Worm (Caenorhabditis elegans) whole organism, L2 larva: Measurements from ENCODE around the gene R10D12.13.
A peak's percentile ranks its signal among the peaks of the same experiment; 100 is the strongest.

Experiments used
- C34F6.9 ChIP-seq: fragments of 150-350 bp; optimal IDR thresholded peaks from 2 replicates; lab custom pipeline; 2014; ENCODE audit warnings: missing biosample characterization, missing genetic modification characterization
- R02D3.7 ChIP-seq: fragments of 150-350 bp; optimal IDR thresholded peaks from 2 replicates; lab custom pipeline; 2014; ENCODE audit warnings: missing biosample characterization, missing genetic modification characterization
- Y55F3AM.14 ChIP-seq: fragments of 200-800 bp; sonication (Bioruptor generic); optimal IDR thresholded peaks from 2 replicates; lab custom pipeline; 2018; ENCODE audit warnings: mild to moderate bottlenecking, missing genetic modification characterization, missing compliant biosample characterization
- ZK546.5 ChIP-seq: sonication (generic microtip); optimal IDR thresholded peaks from 2 replicates; lab custom pipeline; 2017; ENCODE audit warnings: missing biosample characterization, missing genetic modification characterization
- aly-2 ChIP-seq: fragments of 150-350 bp; optimal IDR thresholded peaks from 2 replicates; lab custom pipeline; 2014; ENCODE audit warnings: missing biosample characterization, missing genetic modification characterization
- ama-1 ChIP-seq: fragments of 150-350 bp; optimal IDR thresholded peaks from 2 replicates; lab custom pipeline; 2018; ENCODE audit warnings: inconsistent platforms
- blmp-1 ChIP-seq: sonication (generic microtip); optimal IDR thresholded peaks from 2 replicates; lab custom pipeline; 2017; ENCODE audit warnings: missing genetic modification characterization, mild to moderate bottlenecking, missing compliant biosample characterization, antibody characterized with exemption, moderate library complexity; ENCODE audit not compliant: insufficient read depth
- ceh-16 ChIP-seq: fragments of 150-350 bp; optimal IDR thresholded peaks from 2 replicates; lab custom pipeline; 2014; ENCODE audit warnings: missing biosample characterization, missing genetic modification characterization
- ceh-82 ChIP-seq: fragments of 150-350 bp; optimal IDR thresholded peaks from 2 replicates; lab custom pipeline; 2014; ENCODE audit warnings: missing biosample characterization, missing genetic modification characterization
- crh-2 ChIP-seq: sonication (generic microtip); optimal IDR thresholded peaks from 2 replicates; lab custom pipeline; 2017; ENCODE audit warnings: missing biosample characterization, missing genetic modification characterization
- dmd-4 ChIP-seq: sonication (generic microtip); optimal IDR thresholded peaks from 2 replicates; lab custom pipeline; 2017; ENCODE audit warnings: missing biosample characterization, missing genetic modification characterization
- elt-3 ChIP-seq: sonication (generic microtip); optimal IDR thresholded peaks from 2 replicates; lab custom pipeline; 2017; ENCODE audit warnings: missing biosample characterization, missing genetic modification characterization
- gmeb-1 ChIP-seq: fragments of 150-350 bp; optimal IDR thresholded peaks from 2 replicates; lab custom pipeline; 2014; ENCODE audit warnings: missing biosample characterization, missing genetic modification characterization
- lin-13 ChIP-seq: fragments of 150-350 bp; optimal IDR thresholded peaks from 2 replicates; lab custom pipeline; 2014; ENCODE audit warnings: missing biosample characterization, missing genetic modification reagents, missing genetic modification characterization
- lin-39 ChIP-seq: fragments of 150-350 bp; optimal IDR thresholded peaks from 2 replicates; lab custom pipeline; 2014; ENCODE audit warnings: missing biosample characterization, missing genetic modification reagents, missing genetic modification characterization
- mab-5 ChIP-seq: fragments of 150-350 bp; optimal IDR thresholded peaks from 2 replicates; lab custom pipeline; 2014; ENCODE audit warnings: missing biosample characterization, missing genetic modification characterization
- mdl-1 ChIP-seq, 2 experiments: fragments of 150-350 bp in 1 of 2; sonication (generic microtip) in 1 of 2; optimal IDR thresholded peaks; 2 replicates each; lab custom pipeline; 2017; ENCODE audit warnings: missing biosample characterization in 2 of 2, missing genetic modification characterization in 2 of 2
- nhr-10 ChIP-seq: sonication (generic microtip); optimal IDR thresholded peaks from 2 replicates; lab custom pipeline; 2017; ENCODE audit warnings: missing biosample characterization, missing genetic modification characterization
- nhr-12 ChIP-seq: fragments of 150-350 bp; optimal IDR thresholded peaks from 2 replicates; lab custom pipeline; 2014; ENCODE audit warnings: missing biosample characterization, missing genetic modification characterization
- nhr-129 ChIP-seq: fragments of 150-350 bp; optimal IDR thresholded peaks from 2 replicates; lab custom pipeline; 2014; ENCODE audit warnings: missing biosample characterization, missing genetic modification characterization
- nhr-21 ChIP-seq: fragments of 150-350 bp; optimal IDR thresholded peaks from 2 replicates; lab custom pipeline; 2014; ENCODE audit warnings: missing biosample characterization, missing genetic modification characterization
- nhr-23 ChIP-seq: fragments of 150-350 bp; optimal IDR thresholded peaks from 2 replicates; lab custom pipeline; 2014; ENCODE audit warnings: missing biosample characterization, missing genetic modification reagents, missing genetic modification characterization
- nhr-237 ChIP-seq: fragments of 150-350 bp; optimal IDR thresholded peaks from 2 replicates; lab custom pipeline; 2014; ENCODE audit warnings: missing biosample characterization, missing genetic modification characterization
- nhr-25 ChIP-seq: fragments of 150-350 bp; sonication (generic microtip); optimal IDR thresholded peaks from 3 replicates; lab custom pipeline; 2014; ENCODE audit warnings: missing biosample characterization, missing genetic modification characterization
- nhr-6 ChIP-seq: fragments of 150-350 bp; optimal IDR thresholded peaks from 2 replicates; lab custom pipeline; 2014; ENCODE audit warnings: missing biosample characterization, missing genetic modification characterization
- nhr-77 ChIP-seq: fragments of 150-350 bp; optimal IDR thresholded peaks from 2 replicates; lab custom pipeline; 2014; ENCODE audit warnings: missing biosample characterization, missing genetic modification characterization
- sem-4 ChIP-seq: fragments of 150-350 bp; optimal IDR thresholded peaks from 2 replicates; lab custom pipeline; 2014; ENCODE audit warnings: missing biosample characterization, missing genetic modification reagents, missing genetic modification characterization
- skn-1 ChIP-seq: sonication (generic microtip); optimal IDR thresholded peaks from 2 replicates; lab custom pipeline; 2017; ENCODE audit warnings: missing biosample characterization, missing genetic modification characterization
- sma-9 ChIP-seq, 2 experiments: fragments of 150-350 bp in 1 of 2; sonication (generic microtip) in 1 of 2; optimal IDR thresholded peaks; 2 replicates each; lab custom pipeline; 2014 to 2016; ENCODE audit warnings: missing genetic modification characterization in 2 of 2, mild to moderate bottlenecking in 1 of 2, missing biosample characterization in 1 of 2, missing compliant biosample characterization in 1 of 2, missing genetic modification reagents in 1 of 2, moderate library complexity in 1 of 2
- snpc-4 ChIP-seq: fragments of 150-350 bp; optimal IDR thresholded peaks from 2 replicates; lab custom pipeline; 2014; ENCODE audit warnings: missing biosample characterization, missing genetic modification characterization
- unc-39 ChIP-seq: fragments of 150-350 bp; optimal IDR thresholded peaks from 2 replicates; lab custom pipeline; 2014; ENCODE audit warnings: missing biosample characterization, missing genetic modification characterization
- unc-55 ChIP-seq: fragments of 150-350 bp; sonication (generic microtip); optimal IDR thresholded peaks from 3 replicates; lab custom pipeline; 2014; ENCODE audit warnings: missing biosample characterization, missing genetic modification reagents, missing genetic modification characterization
- unc-62 ChIP-seq: fragments of 150-350 bp; optimal IDR thresholded peaks from 2 replicates; lab custom pipeline; 2014; ENCODE audit warnings: missing biosample characterization, missing genetic modification reagents, missing genetic modification characterization
- zag-1 ChIP-seq: fragments of 150-350 bp; optimal IDR thresholded peaks from 2 replicates; lab custom pipeline; 2014; ENCODE audit warnings: missing biosample characterization, missing genetic modification characterization
- ztf-1 ChIP-seq: fragments of 200-800 bp; sonication (Bioruptor generic); conservative IDR thresholded peaks from 2 replicates; pipeline ENCODE4 v1.3.6; 2022; ENCODE audit warnings: missing genetic modification characterization, missing compliant biosample characterization
- ztf-11 ChIP-seq: sonication (generic microtip); optimal IDR thresholded peaks from 2 replicates; lab custom pipeline; 2017; ENCODE audit warnings: missing biosample characterization, missing genetic modification characterization

R10D12.13 gene

DNA sequence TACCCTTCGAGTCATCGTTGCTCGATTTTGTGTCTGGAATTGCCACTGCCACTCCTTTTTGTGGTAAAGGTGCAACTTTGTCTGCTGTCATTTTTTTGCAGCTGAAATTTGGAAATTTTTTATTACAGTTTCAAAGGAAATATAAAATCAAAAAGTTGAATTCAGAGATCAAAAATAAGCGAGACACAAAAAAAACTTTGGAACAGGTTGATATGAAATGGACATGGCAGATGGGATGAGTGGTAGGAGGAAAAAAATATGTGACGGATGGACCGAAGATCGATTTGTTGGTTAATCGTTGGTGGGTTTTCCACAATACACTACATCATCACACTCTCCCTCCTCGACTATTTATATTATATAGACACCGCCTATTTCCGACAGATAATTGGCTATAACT lies 27.7 kb upstream of the R10D12.13 start, which contains the start of gene R10D12.1:
Gene R10D12.1 (minus strand): TSS at position 101 of the 400 bp plus-strand sequence.
- TF ChIP-seq ztf-11 = no peak
- TF ChIP-seq zag-1 = no peak
- no peak for TF ChIP-seq unc-39 (tag; lab: Kevin White, UChicago)
- TF ChIP-seq blmp-1 (tag; lab: Kevin White, UChicago) = no peak
- no peak for TF ChIP-seq mab-5 (tag; lab: Kevin White, UChicago)
- TF ChIP-seq gmeb-1 (tag; lab: Kevin White, UChicago) = no peak
- TF ChIP-seq unc-62 = no peak
- no peak for TF ChIP-seq elt-3 (tag; lab: Kevin White, UChicago)
- no peak for TF ChIP-seq nhr-77 (tag; lab: Kevin White, UChicago)
- no peak for TF ChIP-seq nhr-12 (tag; lab: Kevin White, UChicago)
- no peak for TF ChIP-seq ZK546.5 (tag; lab: Kevin White, UChicago)
- no peak for TF ChIP-seq R02D3.7 (tag; lab: Kevin White, UChicago)
- no peak for TF ChIP-seq snpc-4
- no peak for TF ChIP-seq mdl-1 (tag; optimal IDR thresholded peaks at IDR 0.05; lab: Kevin White, UChicago)
- TF ChIP-seq lin-13 = no peak
- no peak for TF ChIP-seq nhr-10 (tag; lab: Kevin White, UChicago)
- no peak for TF ChIP-seq sma-9 (GFP tag; optimal IDR thresholded peaks at IDR 0.05; lab: Kevin White, UChicago)
- TF ChIP-seq sma-9 (tag; optimal IDR thresholded peaks at IDR 0.05; lab: Kevin White, UChicago) = no peak
- no peak for TF ChIP-seq nhr-21
- TF ChIP-seq aly-2 (tag; lab: Kevin White, UChicago) = no peak

- TF ChIP-seq unc-55 (GFP tag; lab: Kevin White, UChicago) (no peak), C34F6.9 (tag; lab: Kevin White, UChicago) (no peak), unc-62 (no peak), mab-5 (tag; lab: Kevin White, UChicago) (no peak), ceh-82 (tag; lab: Kevin White, UChicago) (no peak), skn-1 (no peak), dmd-4 (tag; lab: Kevin White, UChicago) (no peak), Y55F3AM.14 (GFP tag; lab: Kevin White, UChicago) (no peak), ztf-1 (GFP tag; lab: Robert Waterston, UW) (no peak), nhr-12 (tag; lab: Kevin White, UChicago) (no peak), nhr-129 (tag; lab: Kevin White, UChicago) (no peak), nhr-10 (tag; lab: Kevin White, UChicago) (no peak)
Measured at ce11 chrV:13935423-13935822, 26.8 kb upstream of the R10D12.13 start.

ce11 chrV:13936052-13936451 lies 26.2 kb upstream of the R10D12.13 start:
- TF ChIP-seq Y55F3AM.14 (GFP tag; lab: Kevin White, UChicago) = no peak
- no peak for TF ChIP-seq skn-1
- no peak for TF ChIP-seq sem-4 (tag; lab: Kevin White, UChicago)
- peak; percentile 45 for TF ChIP-seq nhr-21
- peak; percentile 60 for TF ChIP-seq nhr-25 (tag; lab: Kevin White, UChicago)
- TF ChIP-seq lin-39 (tag; lab: Kevin White, UChicago) = no peak
- no peak for TF ChIP-seq nhr-6

- TF ChIP-seq nhr-21 = peak; percentile 41
- TF ChIP-seq ceh-16 (tag; lab: Kevin White, UChicago) = no peak
- TF ChIP-seq crh-2 (tag; lab: Kevin White, UChicago) = no peak
- TF ChIP-seq nhr-237 (tag; lab: Kevin White, UChicago) = no peak
- TF ChIP-seq ztf-11 = no peak
- TF ChIP-seq nhr-12 (tag; lab: Kevin White, UChicago) = peak; percentile 3
- TF ChIP-seq nhr-23 (tag; lab: Kevin White, UChicago) = no peak
Measured at ce11 chrV:13936850-13937249, 25.4 kb upstream of the R10D12.13 start, which contains the start of gene srw-145. Gene srw-145, plus strand, starts transcription at chrV:13937150.

DNA sequence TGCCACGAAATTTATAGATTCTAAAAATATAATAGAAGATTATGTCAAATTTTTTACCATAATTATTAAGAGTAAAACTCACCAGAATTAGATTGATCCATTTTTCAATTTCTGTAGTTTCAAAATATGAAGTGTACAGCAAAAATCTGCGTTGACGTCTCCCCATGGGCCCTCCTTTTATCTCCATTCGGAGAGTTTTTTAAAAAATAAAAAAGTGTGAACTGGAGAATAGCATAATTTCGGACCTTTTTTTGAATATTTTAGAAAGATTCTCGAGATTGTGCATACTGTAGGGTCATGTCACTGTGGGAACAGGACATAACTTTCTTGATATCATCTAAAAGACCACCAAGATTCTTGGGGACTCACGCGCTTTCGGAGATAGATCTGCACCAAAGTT lies 20.1 kb upstream of the R10D12.13 start, which contains the start of gene dpr-1:
Gene dpr-1 (minus strand): TSS at position 101 of the 400 bp plus-strand sequence.
- TF ChIP-seq C34F6.9 (tag; lab: Kevin White, UChicago) (no peak), aly-2 (tag; lab: Kevin White, UChicago) (no peak), crh-2 (tag; lab: Kevin White, UChicago) (no peak), ama-1 (no peak)
